Fruit fly (Drosophila melanogaster): Measurements from ENCODE around the gene CG6441.

DNA sequence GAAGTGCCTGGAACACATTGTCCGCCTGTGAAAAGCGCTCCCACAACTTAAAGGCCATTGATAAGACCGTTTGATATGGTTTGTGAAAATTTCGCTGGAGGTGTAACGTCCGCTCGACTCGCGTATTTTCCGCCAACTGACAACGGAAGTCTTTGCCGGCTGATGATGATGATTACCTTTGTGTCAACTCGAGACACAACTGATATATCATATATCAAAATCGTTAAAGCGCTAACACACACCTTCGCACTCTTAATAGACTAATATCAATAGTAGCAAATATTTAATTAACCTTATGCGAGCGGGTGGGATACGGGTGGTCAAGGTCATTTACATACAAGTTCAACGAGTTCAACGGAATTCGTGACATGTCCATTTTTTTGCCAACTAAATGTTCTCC lies 20.4 kb upstream of the CG6441 start, which contains the start of gene Gr28a:
- TF ChIP-seq insv (optimal IDR thresholded peaks at IDR 0.05) = no peak
- no peak for TF ChIP-seq Myc (optimal IDR thresholded peaks at IDR 0.05)
- TF ChIP-seq ttk (optimal IDR thresholded peaks at IDR 0.05) = no peak
- no peak for TF ChIP-seq h (optimal IDR thresholded peaks at IDR 0.05)

Measured in Kc167 (cell line).